Worm (Caenorhabditis elegans): ENCODE data around the gene fbxc-45.
"Not testable (repeated sequence)": the region's sequence is repeated elsewhere in the genome, so short reads cannot be mapped to it uniquely, and the experiment has no call there.

DNA sequence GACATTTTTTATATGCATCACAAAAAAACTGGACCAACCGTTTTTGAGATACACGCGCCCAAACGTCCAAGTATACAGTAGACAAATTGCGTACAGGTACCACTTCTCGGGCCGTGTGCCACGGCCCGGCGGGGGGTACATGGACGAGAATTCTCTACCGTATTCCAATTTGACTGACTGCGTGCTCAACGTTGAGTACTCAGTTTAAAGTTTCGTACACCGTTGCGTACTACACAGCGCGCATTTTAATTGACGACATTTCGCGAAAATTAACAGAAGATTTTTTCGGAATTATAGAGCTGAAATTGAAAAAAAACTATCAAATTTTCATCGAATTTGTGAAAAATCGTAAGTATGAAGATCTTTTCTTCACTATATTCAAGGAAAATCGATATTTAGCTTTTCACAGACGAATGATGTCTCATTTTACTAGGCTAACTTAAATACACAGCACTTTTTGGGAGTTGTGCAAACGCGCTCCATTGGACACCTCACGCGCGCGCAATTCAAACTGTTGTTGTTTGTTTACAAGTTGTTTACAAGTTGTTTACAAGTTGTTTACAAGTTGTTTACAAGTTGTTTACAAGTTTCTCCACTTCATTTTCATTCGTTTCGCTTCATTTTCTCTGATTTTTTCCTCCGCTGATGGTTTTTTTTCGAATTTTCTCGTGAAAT, 25.9 kb downstream of the fbxc-45 start:
- not testable (repeated sequence) for TF ChIP-seq T22C8.4, flt-1 (GFP tag; IDR thresholded peaks at IDR 0.05)
